Worm (Caenorhabditis elegans) whole organism, L4/young adult: ENCODE results near the gene srh-100.

Source experiments
- W03F9.2 ChIP-seq: fragments of 150-350 bp; optimal IDR thresholded peaks from 2 replicates; lab custom pipeline; 2014; ENCODE audit warnings: missing biosample characterization, missing genetic modification characterization
- him-1 ChIP-seq: sonication (generic microtip); optimal IDR thresholded peaks from 2 replicates; lab custom pipeline; 2016; ENCODE audit warnings: missing genotype, missing genetic modification reagents, missing genetic modification characterization, missing compliant biosample characterization

- TF ChIP-seq him-1 (tag; lab: Kevin White, UChicago) = no peak
- TF ChIP-seq W03F9.2 (tag; lab: Kevin White, UChicago) = no peak
These were observed 32.9 kb upstream of the srh-100 start, which contains the start of gene fbxb-92 for ce11 chrII:3747405-3747804.
